Fruit fly (Drosophila melanogaster): ENCODE data around the gene Dnaaf5.

Gene Dnaaf5

dm6 chr3R:14387840-14388239, 26.3 kb upstream of the Dnaaf5 start (continued):
- no peak for TF ChIP-seq gce (GFP tag; IDR thresholded peaks at IDR 0.05)
- TF ChIP-seq slbo (GFP tag; IDR thresholded peaks at IDR 0.05): no peak
- TF ChIP-seq dan (GFP tag; IDR thresholded peaks at IDR 0.05): no peak
- no peak for TF ChIP-seq usp (GFP tag; optimal IDR thresholded peaks at IDR 0.05)
- TF ChIP-seq CG4707 (GFP tag; optimal IDR thresholded peaks at IDR 0.05): no peak
- no peak for TF ChIP-seq CG18476 (GFP tag; optimal IDR thresholded peaks at IDR 0.05)
- TF ChIP-seq Lpt (GFP tag; optimal IDR thresholded peaks at IDR 0.05): no peak
- TF ChIP-seq CG11398 (GFP tag; optimal IDR thresholded peaks at IDR 0.05): no peak
- TF ChIP-seq grn (GFP tag; optimal IDR thresholded peaks at IDR 0.05): no peak
- TF ChIP-seq tna (GFP tag; IDR thresholded peaks at IDR 0.05; ENCODE audit: partially characterized antibody): no peak
- no peak for TF ChIP-seq chn (GFP tag; optimal IDR thresholded peaks at IDR 0.05)
- no peak for TF ChIP-seq CG7786 (GFP tag; optimal IDR thresholded peaks at IDR 0.05)
- TF ChIP-seq gem (tag; optimal IDR thresholded peaks at IDR 0.05): peak; percentile 49
- no peak for TF ChIP-seq h (optimal IDR thresholded peaks at IDR 0.05)
- TF ChIP-seq CG34224 (GFP tag; IDR thresholded peaks at IDR 0.05; ENCODE audit: partially characterized antibody): no peak
- TF ChIP-seq Ada2b (GFP tag; IDR thresholded peaks at IDR 0.05): no peak
- TF ChIP-seq sqz (GFP tag; optimal IDR thresholded peaks at IDR 0.05): no peak
- TF ChIP-seq wdn (GFP tag; IDR thresholded peaks at IDR 0.05): no peak
- no peak for TF ChIP-seq YL-1 (GFP tag; optimal IDR thresholded peaks at IDR 0.05)
- TF ChIP-seq HmgD (GFP tag; optimal IDR thresholded peaks at IDR 0.05): no peak
- peak; percentile 25 for TF ChIP-seq phol (tag; optimal IDR thresholded peaks at IDR 0.05)
- TF ChIP-seq D (optimal IDR thresholded peaks at IDR 0.05): no peak
- TF ChIP-seq D (GFP tag; optimal IDR thresholded peaks at IDR 0.05): no peak
- TF ChIP-seq gro (GFP tag; optimal IDR thresholded peaks at IDR 0.05): no peak
- no peak for TF ChIP-seq exex (tag; optimal IDR thresholded peaks at IDR 0.05)
- peak; percentile 23 for TF ChIP-seq CG30403 (GFP tag; optimal IDR thresholded peaks at IDR 0.05)
- no peak for TF ChIP-seq sug (tag; optimal IDR thresholded peaks at IDR 0.05)
- TF ChIP-seq CG9437 (GFP tag; optimal IDR thresholded peaks at IDR 0.05): no peak
- TF ChIP-seq tup (GFP tag; optimal IDR thresholded peaks at IDR 0.05): no peak
- TF ChIP-seq CG33213 (GFP tag; optimal IDR thresholded peaks at IDR 0.05): no peak
- peak; percentile 10 for TF ChIP-seq CG15269 (tag; optimal IDR thresholded peaks at IDR 0.05)
- no peak for TF ChIP-seq CG1233 (GFP tag; optimal IDR thresholded peaks at IDR 0.05)
- TF ChIP-seq CG12659 (GFP tag; optimal IDR thresholded peaks at IDR 0.05): no peak
- no peak for TF ChIP-seq CG3281 (GFP tag; optimal IDR thresholded peaks at IDR 0.05)
- no peak for TF ChIP-seq Chrac-16 (GFP tag; optimal IDR thresholded peaks at IDR 0.05)
- no peak for TF ChIP-seq pzg (GFP tag; optimal IDR thresholded peaks at IDR 0.05)
- no peak for TF ChIP-seq otp (GFP tag; IDR thresholded peaks at IDR 0.05)
- TF ChIP-seq Hmx (GFP tag; optimal IDR thresholded peaks at IDR 0.05): no peak
- TF ChIP-seq crp (GFP tag; optimal IDR thresholded peaks at IDR 0.05): no peak
- TF ChIP-seq CG10462 (GFP tag; optimal IDR thresholded peaks at IDR 0.05): no peak
- no peak for TF ChIP-seq CG16863 (GFP tag; optimal IDR thresholded peaks at IDR 0.05)
- TF ChIP-seq fd64A (GFP tag; optimal IDR thresholded peaks at IDR 0.05): no peak
- no peak for TF ChIP-seq unc-4 (GFP tag; IDR thresholded peaks at IDR 0.05; ENCODE audit: partially characterized antibody)
- no peak for TF ChIP-seq Fer1 (GFP tag; optimal IDR thresholded peaks at IDR 0.05)
- no peak for TF ChIP-seq CG16815 (GFP tag; optimal IDR thresholded peaks at IDR 0.05)
- TF ChIP-seq pho (GFP tag; optimal IDR thresholded peaks at IDR 0.05): no peak
- no peak for TF ChIP-seq mam (GFP tag; optimal IDR thresholded peaks at IDR 0.05)
- TF ChIP-seq Hr51 (GFP tag; optimal IDR thresholded peaks at IDR 0.05): peak in 1 of 2 experiments; percentile 31
- TF ChIP-seq CG34376 (GFP tag; optimal IDR thresholded peaks at IDR 0.05): no peak
- no peak for TF ChIP-seq Mad (GFP tag; optimal IDR thresholded peaks at IDR 0.05)
- TF ChIP-seq z (GFP tag; IDR thresholded peaks at IDR 0.05): no peak
- no peak for TF ChIP-seq gsb-n (tag; optimal IDR thresholded peaks at IDR 0.05)
- TF ChIP-seq CG7745 (tag; optimal IDR thresholded peaks at IDR 0.05): no peak
